Fruit fly (Drosophila melanogaster) whole organism, embryonic: ENCODE results near the gene chb.

Experiments
- CG12299 ChIP-seq: fragments of 200-800 bp; sonication (Bioruptor generic); optimal IDR thresholded peaks from 2 replicates; lab custom pipeline; 2018; ENCODE audit warnings: missing biosample characterization, mild to moderate bottlenecking, missing genetic modification characterization
- CG13624 ChIP-seq: fragments of 200-800 bp; sonication (Bioruptor generic); optimal IDR thresholded peaks from 2 replicates; lab custom pipeline; 2016; ENCODE audit warnings: missing biosample characterization, missing genetic modification characterization
- CG18476 ChIP-seq: fragments of 200-800 bp; sonication (Bioruptor generic); optimal IDR thresholded peaks from 2 replicates; lab custom pipeline; 2016; ENCODE audit warnings: missing biosample characterization, mild to moderate bottlenecking, missing genetic modification characterization
- CG33213 ChIP-seq: fragments of 200-800 bp; sonication (Bioruptor generic); optimal IDR thresholded peaks from 3 replicates; lab custom pipeline; 2016; ENCODE audit warnings: missing biosample characterization, missing genetic modification characterization
- CG3847 ChIP-seq: fragments of 200-800 bp; sonication (Bioruptor generic); IDR thresholded peaks from 2 replicates; pipeline ENCODE4 v1.3.6; 2022; ENCODE audit warnings: missing biosample characterization, missing genetic modification characterization
- Drgx ChIP-seq: fragments of 200-800 bp; sonication (Bioruptor generic); IDR thresholded peaks from 2 replicates; pipeline ENCODE4 v1.3.6; 2022; ENCODE audit warnings: missing biosample characterization, missing genetic modification characterization
- Elba2 ChIP-seq: fragments of 200-800 bp; sonication (Bioruptor generic); optimal IDR thresholded peaks from 3 replicates; lab custom pipeline; 2016; ENCODE audit warnings: missing biosample characterization, missing genetic modification characterization
- Nf-YC ChIP-seq: fragments of 200-800 bp; optimal IDR thresholded peaks from 3 replicates; lab custom pipeline; 2019; ENCODE audit warnings: missing biosample characterization, mild to moderate bottlenecking, missing genetic modification characterization, moderate library complexity
- Trl ChIP-seq, 3 experiments: fragments of >200 bp in 2 of 3; fragments of 200-800 bp in 1 of 3; sonication (Bioruptor generic) in 1 of 3; optimal IDR thresholded peaks; 2 replicates in 1 of 3; 3 replicates in 2 of 3; lab custom pipeline; 2016 to 2017; ENCODE audit warnings: missing biosample characterization in 1 of 3, missing genetic modification characterization in 1 of 3
- Xrp1 ChIP-seq: fragments of 200-800 bp; sonication (Bioruptor generic); IDR thresholded peaks from 2 replicates; pipeline ENCODE4 v1.3.6; 2022; ENCODE audit warnings: missing biosample characterization, missing genetic modification characterization
- br ChIP-seq: fragments of >200 bp; optimal IDR thresholded peaks from 2 replicates; lab custom pipeline; 2017
- bsh ChIP-seq, 2 experiments: fragments of 200-800 bp; sonication (Bioruptor generic); optimal IDR thresholded peaks; 2 replicates each; lab custom pipeline; 2017 to 2018; ENCODE audit warnings: mild to moderate bottlenecking in 2 of 2, missing biosample characterization in 2 of 2, missing genetic modification characterization in 2 of 2, moderate library complexity in 1 of 2
- cg ChIP-seq: fragments of 200-800 bp; sonication (Bioruptor generic); optimal IDR thresholded peaks from 3 replicates; lab custom pipeline; 2019; ENCODE audit warnings: missing biosample characterization, mild to moderate bottlenecking, missing genetic modification characterization, moderate library complexity
- gsb ChIP-seq: fragments of 200-800 bp; sonication (Bioruptor generic); IDR thresholded peaks from 2 replicates; pipeline ENCODE4 v1.3.6; 2022; ENCODE audit warnings: missing biosample characterization, missing genetic modification characterization
- h ChIP-seq: fragments of >200 bp; optimal IDR thresholded peaks from 2 replicates; lab custom pipeline; 2017
- hkb ChIP-seq, 2 experiments: fragments of 200-800 bp in 1 of 2; fragments of >200 bp in 1 of 2; sonication (Bioruptor generic) in 1 of 2; IDR thresholded peaks in 1 of 2; optimal IDR thresholded peaks in 1 of 2; 2 replicates each; pipeline versions ENCODE4 v1.3.6 to Lab custom; 2017 to 2022; ENCODE audit warnings: missing biosample characterization in 1 of 2, missing genetic modification characterization in 1 of 2

The chb gene

dm6 chr3L:21226309-21226708 is 53.7 kb downstream of the chb start, which contains the start of gene Eip78C:
Gene Eip78C (plus strand): TSS chr3L:21226609.
- 0 out of 2 replicates have a peak, but pooled peaks have one; percentile 12 for TF ChIP-seq gsb
- TF ChIP-seq cg: peak; percentile 30
- peak in 1 of 2 experiments; percentile 11 for TF ChIP-seq Trl (optimal IDR thresholded peaks at IDR 0.05; lab: Kevin White, UChicago)
- no peak for TF ChIP-seq Trl (GFP tag; optimal IDR thresholded peaks at IDR 0.05; lab: Kevin White, UChicago)
- no peak for TF ChIP-seq CG12299 (tag; lab: Kevin White, UChicago)
- TF ChIP-seq h (lab: Kevin White, UChicago): no peak
- no peak for TF ChIP-seq Nf-YC

dm6 chr3L:21229764-21230163 is 57.1 kb downstream of the chb start:
- TF ChIP-seq hkb (optimal IDR thresholded peaks at IDR 0.05; lab: Kevin White, UChicago): no peak
- no peak for TF ChIP-seq hkb (GFP tag; IDR thresholded peaks at IDR 0.05; lab: Robert Waterston, UW)
- no peak for TF ChIP-seq CG33213
- TF ChIP-seq CG13624 (GFP tag; lab: Kevin White, UChicago): no peak
- TF ChIP-seq Xrp1 (GFP tag; lab: Robert Waterston, UW): no peak
- TF ChIP-seq br (lab: Kevin White, UChicago): no peak
- TF ChIP-seq Drgx (GFP tag; lab: Robert Waterston, UW): peak; percentile 76
- peak in 1 of 2 experiments; percentile 10 for TF ChIP-seq bsh (GFP tag; optimal IDR thresholded peaks at IDR 0.05; lab: Kevin White, UChicago)
- no peak for TF ChIP-seq gsb
- no peak for TF ChIP-seq Elba2 (GFP tag; lab: Kevin White, UChicago)

dm6 chr3L:21230762-21231161 is 58.1 kb downstream of the chb start:
- TF ChIP-seq CG3847 (GFP tag; lab: Robert Waterston, UW): 0 out of 2 replicates have a peak, but pooled peaks have one; percentile 13
- TF ChIP-seq CG18476: no peak
